Fruit fly (Drosophila melanogaster): ENCODE results near the gene Sf3b2.
A peak's percentile ranks its signal among the peaks of the same experiment; 100 is the strongest.

- TF ChIP-seq rn (GFP tag; IDR thresholded peaks at IDR 0.05) (no peak), CG9948 (tag; optimal IDR thresholded peaks at IDR 0.05) (peak; percentile 10), Pif1A (GFP tag; optimal IDR thresholded peaks at IDR 0.05) (peak; percentile 18), CG4496 (GFP tag; IDR thresholded peaks at IDR 0.05) (peak; percentile 44; the same call in 2 of the 3 replicates), CG34367 (tag; optimal IDR thresholded peaks at IDR 0.05) (peak; percentile 25), CG17806 (tag; optimal IDR thresholded peaks at IDR 0.05) (peak; percentile 53)
Observed at dm6 chr2L:3004601-3005000, 24.4 kb downstream of the Sf3b2 start.

Data from whole organism, pupa.